Fruit fly (Drosophila melanogaster) whole organism, pupa: ENCODE results near the gene regucalcin.

Experiments
- CG10348 ChIP-seq: fragments of 200-800 bp; sonication (Bioruptor generic); IDR thresholded peaks from 2 replicates; pipeline ENCODE4 v1.3.6; 2022; ENCODE audit warnings: missing biosample characterization, missing genetic modification characterization
- CG12605 ChIP-seq: fragments of 200-800 bp; sonication (Bioruptor generic); IDR thresholded peaks from 2 replicates; pipeline ENCODE4 v1.3.6; 2022; ENCODE audit warnings: missing biosample characterization, missing genetic modification characterization
- CG13204 ChIP-seq: fragments of 200-800 bp; sonication (Bioruptor generic); optimal IDR thresholded peaks from 2 replicates; lab custom pipeline; 2018; ENCODE audit warnings: missing biosample characterization, mild to moderate bottlenecking, missing genetic modification characterization, moderate library complexity
- CG14655 ChIP-seq: fragments of 200-800 bp; sonication (Bioruptor generic); optimal IDR thresholded peaks from 3 replicates; lab custom pipeline; 2017; ENCODE audit warnings: mild to moderate bottlenecking, missing biosample characterization, missing genetic modification reagents, missing genetic modification characterization
- CG15710 ChIP-seq: fragments of 200-800 bp; sonication (Bioruptor generic); optimal IDR thresholded peaks from 2 replicates; lab custom pipeline; 2018; ENCODE audit warnings: missing biosample characterization, mild to moderate bottlenecking, missing genetic modification characterization, moderate library complexity
- CG17806 ChIP-seq: fragments of 200-800 bp; sonication (Bioruptor generic); optimal IDR thresholded peaks from 2 replicates; lab custom pipeline; 2018; ENCODE audit warnings: missing biosample characterization, mild to moderate bottlenecking, missing genetic modification characterization, moderate library complexity
- CG32121 ChIP-seq: fragments of 200-800 bp; sonication (Bioruptor generic); IDR thresholded peaks from 2 replicates; pipeline ENCODE4 v1.3.6; 2022; ENCODE audit warnings: missing biosample characterization, missing genetic modification characterization
- CG34367 ChIP-seq: fragments of 200-800 bp; sonication (Bioruptor generic); optimal IDR thresholded peaks from 2 replicates; lab custom pipeline; 2018; ENCODE audit warnings: missing biosample characterization, mild to moderate bottlenecking, missing genetic modification characterization
- CG4496 ChIP-seq: fragments of 200-800 bp; sonication (Bioruptor generic); IDR thresholded peaks from 3 replicates; pipeline ENCODE4 v1.3.6; 2022; ENCODE audit warnings: missing biosample characterization, missing genetic modification characterization
- CG8159 ChIP-seq: fragments of 200-800 bp; sonication (Bioruptor generic); optimal IDR thresholded peaks from 3 replicates; lab custom pipeline; 2018; ENCODE audit warnings: missing biosample characterization, mild to moderate bottlenecking, missing genetic modification characterization, moderate library complexity
- CG8301 ChIP-seq: fragments of 200-800 bp; sonication (Bioruptor generic); optimal IDR thresholded peaks from 2 replicates; lab custom pipeline; 2018; ENCODE audit warnings: missing biosample characterization, mild to moderate bottlenecking, missing genetic modification characterization
- CG9948 ChIP-seq: fragments of 200-800 bp; sonication (Bioruptor generic); optimal IDR thresholded peaks from 2 replicates; lab custom pipeline; 2018; ENCODE audit warnings: missing biosample characterization, mild to moderate bottlenecking, missing genetic modification characterization, moderate library complexity
- D1 ChIP-seq: fragments of 200-800 bp; sonication (Bioruptor generic); optimal IDR thresholded peaks from 2 replicates; lab custom pipeline; 2018; ENCODE audit warnings: missing biosample characterization, mild to moderate bottlenecking, missing genetic modification characterization, moderate library complexity
- EcR ChIP-seq: fragments of 200-800 bp; sonication (Bioruptor generic); optimal IDR thresholded peaks from 3 replicates; lab custom pipeline; 2019; ENCODE audit warnings: missing biosample characterization, missing genetic modification characterization, mild to moderate bottlenecking, moderate library complexity, missing genetic modification reagents
- Ets98B ChIP-seq: fragments of 200-800 bp; sonication (Bioruptor generic); IDR thresholded peaks from 2 replicates; pipeline ENCODE4 v1.3.6; 2022; ENCODE audit warnings: missing biosample characterization, missing genetic modification characterization
- Pif1A ChIP-seq: fragments of 200-800 bp; sonication (Bioruptor generic); optimal IDR thresholded peaks from 3 replicates; lab custom pipeline; 2016; ENCODE audit warnings: missing biosample characterization, missing genetic modification characterization
- Pif1B ChIP-seq: fragments of 200-800 bp; sonication (Bioruptor generic); optimal IDR thresholded peaks from 3 replicates; lab custom pipeline; 2016; ENCODE audit warnings: missing biosample characterization, missing genetic modification characterization
- Snoo ChIP-seq: fragments of 200-800 bp; sonication (Bioruptor generic); optimal IDR thresholded peaks from 3 replicates; lab custom pipeline; 2017; ENCODE audit warnings: missing biosample characterization, mild to moderate bottlenecking, missing genetic modification characterization, inconsistent platforms
- fd96Ca ChIP-seq: fragments of 200-800 bp; sonication (Bioruptor generic); IDR thresholded peaks from 3 replicates; pipeline ENCODE4 v1.3.6; 2022; ENCODE audit warnings: missing biosample characterization, missing genetic modification characterization
- gl ChIP-seq: fragments of 200-800 bp; sonication (Bioruptor generic); optimal IDR thresholded peaks from 2 replicates; lab custom pipeline; 2018; ENCODE audit warnings: missing biosample characterization, mild to moderate bottlenecking, missing genetic modification characterization
- rn ChIP-seq: fragments of 200-800 bp; sonication (Bioruptor generic); IDR thresholded peaks from 2 replicates; pipeline ENCODE4 v1.3.6; 2022; ENCODE audit warnings: missing biosample characterization, missing genetic modification characterization

Gene regucalcin

dm6 chrX:11993279-11993678 lies 18.9 kb upstream of the regucalcin start:
- TF ChIP-seq CG32121 (GFP tag; lab: Robert Waterston, UW) (no peak), fd96Ca (GFP tag; lab: Robert Waterston, UW) (no peak), CG15710 (tag; lab: Kevin White, UChicago) (no peak), Ets98B (GFP tag; lab: Robert Waterston, UW) (no peak), CG34367 (tag; lab: Kevin White, UChicago) (no peak), Pif1A (GFP tag; lab: Kevin White, UChicago) (no peak), CG13204 (GFP tag; lab: Kevin White, UChicago) (no peak), CG17806 (no peak), Pif1B (no peak), rn (no peak), CG4496 (GFP tag; lab: Robert Waterston, UW) (no peak), D1 (no peak), CG12605 (no peak), CG14655 (GFP tag; lab: Kevin White, UChicago) (no peak), CG10348 (GFP tag; lab: Robert Waterston, UW) (no peak), CG8159 (tag; lab: Kevin White, UChicago) (no peak), EcR (GFP tag; lab: Kevin White, UChicago) (no peak)

DNA sequence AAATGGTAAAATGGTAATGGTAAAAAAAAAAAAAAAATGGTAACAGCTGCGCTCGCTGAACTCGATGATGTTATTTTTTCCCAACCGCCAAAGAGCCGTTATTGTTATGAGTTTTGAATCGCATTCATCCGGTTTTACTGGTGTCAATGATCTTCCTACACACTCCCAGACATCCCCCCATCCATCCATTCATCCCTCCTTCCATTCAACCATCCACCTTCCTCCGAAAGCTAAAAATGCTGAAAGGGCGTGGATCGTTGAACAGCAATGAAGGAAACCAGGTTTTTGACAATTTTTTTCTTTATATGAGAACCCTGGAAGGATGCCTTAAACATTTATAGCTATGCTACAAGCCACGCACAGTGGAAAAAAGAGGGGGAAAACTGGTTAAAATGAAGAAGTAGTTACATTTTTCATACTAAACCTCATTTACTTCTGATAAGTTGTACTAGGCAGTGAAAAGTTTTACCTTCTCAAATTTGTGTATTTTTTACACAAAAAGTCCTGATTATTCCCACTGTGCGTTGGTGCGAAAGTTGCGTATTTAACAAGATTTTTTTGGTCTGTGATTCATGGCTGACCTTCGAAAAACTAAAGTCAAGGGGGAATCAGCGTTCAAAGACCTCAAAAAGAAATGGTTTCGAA lies 12.1 kb upstream of the regucalcin start:
- TF ChIP-seq Snoo (tag; lab: Kevin White, UChicago) (peak; percentile 47), CG9948 (peak; percentile 46), gl (tag; lab: Kevin White, UChicago) (peak; percentile 8), fd96Ca (GFP tag; lab: Robert Waterston, UW) (0 out of 3 replicates have a peak, but pooled peaks have one; percentile 12), D1 (no peak), CG4496 (GFP tag; lab: Robert Waterston, UW) (0 out of 3 replicates have a peak, but pooled peaks have one; percentile 35), EcR (GFP tag; lab: Kevin White, UChicago) (peak; percentile 91), CG14655 (GFP tag; lab: Kevin White, UChicago) (peak; percentile 36), Pif1B (peak; percentile 57), CG8159 (tag; lab: Kevin White, UChicago) (peak; percentile 63), CG17806 (peak; percentile 52), CG34367 (tag; lab: Kevin White, UChicago) (peak; percentile 51), CG32121 (GFP tag; lab: Robert Waterston, UW) (peak; percentile 43), Pif1A (GFP tag; lab: Kevin White, UChicago) (peak; percentile 62), CG13204 (GFP tag; lab: Kevin White, UChicago) (no peak), Ets98B (GFP tag; lab: Robert Waterston, UW) (peak; percentile 43), CG12605 (no peak), CG8301 (peak; percentile 39), rn (no peak), CG10348 (GFP tag; lab: Robert Waterston, UW) (no peak), CG15710 (tag; lab: Kevin White, UChicago) (peak; percentile 59)

DNA sequence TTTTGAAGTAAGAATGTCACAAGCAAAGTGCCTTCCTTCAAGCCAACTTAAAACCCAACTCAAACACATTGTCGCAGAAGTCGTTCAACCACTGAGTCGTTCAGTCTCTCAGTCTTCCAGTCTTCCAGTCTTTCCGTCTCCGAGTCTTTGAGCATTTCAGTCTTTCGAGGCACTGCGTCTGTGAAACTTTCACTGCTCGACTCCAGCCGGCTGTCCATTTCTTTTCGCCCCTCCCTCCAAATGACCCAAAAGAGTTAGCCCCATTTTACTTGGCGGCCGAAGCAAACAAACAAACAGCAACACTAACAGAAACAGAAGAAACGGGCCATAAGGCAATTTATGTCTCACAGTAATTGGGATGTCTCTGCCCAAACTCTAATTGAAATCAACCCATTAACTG lies 11.2 kb upstream of the regucalcin start:
- no peak for TF ChIP-seq CG15710 (tag; lab: Kevin White, UChicago)
- TF ChIP-seq Pif1A (GFP tag; lab: Kevin White, UChicago), result no peak
- TF ChIP-seq Pif1B, result no peak
- TF ChIP-seq fd96Ca (GFP tag; lab: Robert Waterston, UW), result no peak
- TF ChIP-seq CG13204 (GFP tag; lab: Kevin White, UChicago), result no peak
- no peak for TF ChIP-seq CG10348 (GFP tag; lab: Robert Waterston, UW)
- no peak for TF ChIP-seq Ets98B (GFP tag; lab: Robert Waterston, UW)
- TF ChIP-seq CG9948, result no peak
- TF ChIP-seq rn, result no peak
- TF ChIP-seq D1, result no peak
- no peak for TF ChIP-seq CG8159 (tag; lab: Kevin White, UChicago)
- no peak for TF ChIP-seq CG17806
- no peak for TF ChIP-seq gl (tag; lab: Kevin White, UChicago)
- TF ChIP-seq CG14655 (GFP tag; lab: Kevin White, UChicago), result no peak
- no peak for TF ChIP-seq CG4496 (GFP tag; lab: Robert Waterston, UW)
- TF ChIP-seq, all 21 proteins: peak for 0

- TF ChIP-seq CG13204 (GFP tag; lab: Kevin White, UChicago) (no peak), CG17806 (peak; percentile 68), CG9948 (peak; percentile 55), D1 (no peak), fd96Ca (GFP tag; lab: Robert Waterston, UW) (peak; percentile 89), CG12605 (peak; percentile 70), EcR (GFP tag; lab: Kevin White, UChicago) (peak; percentile 39), CG8159 (tag; lab: Kevin White, UChicago) (no peak), CG4496 (GFP tag; lab: Robert Waterston, UW) (peak; percentile 90), CG15710 (tag; lab: Kevin White, UChicago) (peak; percentile 64), Pif1B (peak; percentile 66), CG8301 (peak; percentile 82), gl (tag; lab: Kevin White, UChicago) (peak; percentile 34), rn (peak; percentile 61), Snoo (tag; lab: Kevin White, UChicago) (no peak), CG34367 (tag; lab: Kevin White, UChicago) (peak; percentile 65), CG32121 (GFP tag; lab: Robert Waterston, UW) (peak; percentile 80), CG10348 (GFP tag; lab: Robert Waterston, UW) (no peak), CG14655 (GFP tag; lab: Kevin White, UChicago) (no peak), Ets98B (GFP tag; lab: Robert Waterston, UW) (peak; percentile 81), Pif1A (GFP tag; lab: Kevin White, UChicago) (peak; percentile 88)
Observed at dm6 chrX:12003437-12004394, 8.5 kb upstream of the regucalcin start, which contains the start of gene fw. Gene fw, minus strand, starts transcription at chrX:12003914.
